Worm (Caenorhabditis elegans): Measurements from ENCODE around the gene F36D4.1.

- TF ChIP-seq W03F9.2 (tag; optimal IDR thresholded peaks at IDR 0.05) (no peak), dao-5 (tag; optimal IDR thresholded peaks at IDR 0.05) (no peak)
These were observed 40.8 kb downstream of the F36D4.1 start for ce11 chrV:9457535-9457934.
